Fruit fly (Drosophila melanogaster) Kc167 (cell line): Measurements from ENCODE around the gene CG9801.

ENCODE experiments used
- Sin3A ChIP-seq: fragments of >200 bp; optimal IDR thresholded peaks from 2 replicates; lab custom pipeline; 2018; ENCODE audit warnings: missing external identifiers
- h ChIP-seq: fragments of >200 bp; optimal IDR thresholded peaks from 3 replicates; lab custom pipeline; 2018; ENCODE audit warnings: missing external identifiers
- psq ChIP-seq: fragments of >200 bp; optimal IDR thresholded peaks from 2 replicates; lab custom pipeline; 2017; ENCODE audit warnings: missing external identifiers
- ttk ChIP-seq: sonication (Bioruptor generic); optimal IDR thresholded peaks from 2 replicates; lab custom pipeline; 2017; ENCODE audit warnings: missing external identifiers

DNA sequence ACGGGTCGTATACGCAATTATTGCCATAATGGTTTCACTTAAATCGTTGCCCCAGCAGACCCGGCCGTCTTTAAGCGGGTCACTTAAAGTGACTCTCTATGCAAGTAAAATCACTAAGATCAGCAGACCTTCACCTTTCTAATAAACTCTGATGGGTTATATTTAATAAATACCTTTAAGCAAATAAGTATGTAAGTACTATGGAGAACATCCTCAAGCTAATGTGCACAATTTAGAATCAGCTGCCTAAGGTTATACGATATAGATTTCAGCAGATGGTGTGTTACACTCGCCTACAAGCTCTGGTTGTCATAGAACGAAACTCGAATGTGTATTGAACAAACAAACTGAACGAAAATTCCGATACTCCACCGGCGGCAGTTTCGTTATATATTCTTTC lies 21.6 kb upstream of the CG9801 start, which contains the start of gene CG8236:
- TF ChIP-seq psq (lab: Kevin White, UChicago) (no peak), ttk (no peak), h (lab: Kevin White, UChicago) (no peak), Sin3A (no peak)
